Worm (Caenorhabditis elegans) whole organism, L2 larva: ENCODE data around the gene T28D6.6.

Experiments
- R02D3.7 ChIP-seq: fragments of 150-350 bp; optimal IDR thresholded peaks from 2 replicates; lab custom pipeline; 2014; ENCODE audit warnings: missing biosample characterization, missing genetic modification characterization
- ZK546.5 ChIP-seq: sonication (generic microtip); optimal IDR thresholded peaks from 2 replicates; lab custom pipeline; 2017; ENCODE audit warnings: missing biosample characterization, missing genetic modification characterization
- aly-2 ChIP-seq: fragments of 150-350 bp; optimal IDR thresholded peaks from 2 replicates; lab custom pipeline; 2014; ENCODE audit warnings: missing biosample characterization, missing genetic modification characterization
- blmp-1 ChIP-seq: sonication (generic microtip); optimal IDR thresholded peaks from 2 replicates; lab custom pipeline; 2017; ENCODE audit warnings: missing genetic modification characterization, mild to moderate bottlenecking, missing compliant biosample characterization, antibody characterized with exemption, moderate library complexity; ENCODE audit not compliant: insufficient read depth
- dmd-4 ChIP-seq: sonication (generic microtip); optimal IDR thresholded peaks from 2 replicates; lab custom pipeline; 2017; ENCODE audit warnings: missing biosample characterization, missing genetic modification characterization
- nhr-11 ChIP-seq: fragments of 150-350 bp; optimal IDR thresholded peaks from 2 replicates; lab custom pipeline; 2014; ENCODE audit warnings: missing biosample characterization, missing genetic modification characterization
- nhr-12 ChIP-seq: fragments of 150-350 bp; optimal IDR thresholded peaks from 2 replicates; lab custom pipeline; 2014; ENCODE audit warnings: missing biosample characterization, missing genetic modification characterization
- nhr-237 ChIP-seq: fragments of 150-350 bp; optimal IDR thresholded peaks from 2 replicates; lab custom pipeline; 2014; ENCODE audit warnings: missing biosample characterization, missing genetic modification characterization
- nhr-77 ChIP-seq: fragments of 150-350 bp; optimal IDR thresholded peaks from 2 replicates; lab custom pipeline; 2014; ENCODE audit warnings: missing biosample characterization, missing genetic modification characterization
- snpc-4 ChIP-seq: fragments of 150-350 bp; optimal IDR thresholded peaks from 2 replicates; lab custom pipeline; 2014; ENCODE audit warnings: missing biosample characterization, missing genetic modification characterization
- ztf-11 ChIP-seq: sonication (generic microtip); optimal IDR thresholded peaks from 2 replicates; lab custom pipeline; 2017; ENCODE audit warnings: missing biosample characterization, missing genetic modification characterization

DNA sequence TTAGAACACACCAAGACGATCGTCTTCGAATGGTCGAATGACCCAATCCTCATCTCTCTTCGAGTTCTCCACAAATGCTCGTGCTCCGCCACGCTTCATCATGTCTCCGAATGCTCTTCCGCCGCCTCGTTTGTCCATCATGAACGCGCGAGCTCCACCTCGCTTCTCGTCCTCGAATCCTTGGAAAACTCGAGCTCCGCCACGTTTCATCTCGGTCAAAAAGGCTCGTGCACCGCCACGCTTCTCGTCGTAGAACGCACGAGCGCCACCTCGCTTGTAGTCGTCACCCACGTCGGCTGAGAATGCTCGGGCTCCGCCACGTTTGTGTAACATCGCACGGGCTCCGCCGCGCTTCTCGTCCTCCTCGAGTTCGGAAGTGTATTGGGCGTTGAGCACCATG lies 46.5 kb upstream of the T28D6.6 start:
- TF ChIP-seq ztf-11 (no peak), aly-2 (tag; lab: Kevin White, UChicago) (no peak), R02D3.7 (tag; lab: Kevin White, UChicago) (no peak), blmp-1 (no peak), snpc-4 (tag; lab: Kevin White, UChicago) (no peak), nhr-11 (tag; lab: Kevin White, UChicago) (no peak), nhr-237 (tag; lab: Kevin White, UChicago) (no peak), ZK546.5 (no peak), dmd-4 (tag; lab: Kevin White, UChicago) (no peak), nhr-77 (tag; lab: Kevin White, UChicago) (no peak), nhr-12 (no peak)
